Fruit fly (Drosophila melanogaster): ENCODE data around the gene tos.

The tos gene

dm6 chr2L:18694724-18695105, 12.8 kb upstream of the tos start (continued):
- no peak for TF ChIP-seq twi (tag; optimal IDR thresholded peaks at IDR 0.05)
- no peak for TF ChIP-seq CG1024 (GFP tag; IDR thresholded peaks at IDR 0.05)
- no peak; the same call in 1 of the 2 replicates for TF ChIP-seq CG17328 (GFP tag; IDR thresholded peaks at IDR 0.05)
- no peak for TF ChIP-seq CG1832 (GFP tag; optimal IDR thresholded peaks at IDR 0.05)
- TF ChIP-seq CG13894 (tag; optimal IDR thresholded peaks at IDR 0.05): no peak
- TF ChIP-seq HmgD (GFP tag; optimal IDR thresholded peaks at IDR 0.05): no peak
- no peak for TF ChIP-seq Lim3 (GFP tag; IDR thresholded peaks at IDR 0.05)
- TF ChIP-seq bowl (GFP tag; IDR thresholded peaks at IDR 0.05): no peak
- no peak for TF ChIP-seq luna (GFP tag; optimal IDR thresholded peaks at IDR 0.05)
- TF ChIP-seq tio (GFP tag; optimal IDR thresholded peaks at IDR 0.05): peak; percentile 30
- TF ChIP-seq Dp (GFP tag; optimal IDR thresholded peaks at IDR 0.05): no peak
- TF ChIP-seq Mes4 (GFP tag; optimal IDR thresholded peaks at IDR 0.05): no peak
- TF ChIP-seq kah (GFP tag; optimal IDR thresholded peaks at IDR 0.05): no peak
- no peak for TF ChIP-seq tap (tag; optimal IDR thresholded peaks at IDR 0.05)
- TF ChIP-seq fd3F (GFP tag; optimal IDR thresholded peaks at IDR 0.05): peak; percentile 3
- no peak for TF ChIP-seq corto (GFP tag; optimal IDR thresholded peaks at IDR 0.05)
- no peak for TF ChIP-seq CG10543 (GFP tag; optimal IDR thresholded peaks at IDR 0.05)
- no peak for TF ChIP-seq CG6854 (GFP tag; optimal IDR thresholded peaks at IDR 0.05)
- no peak for TF ChIP-seq maf-S (GFP tag; optimal IDR thresholded peaks at IDR 0.05)
- TF ChIP-seq tx (GFP tag; optimal IDR thresholded peaks at IDR 0.05): no peak
- peak; percentile 40 for TF ChIP-seq CG12391 (tag; optimal IDR thresholded peaks at IDR 0.05)
- no peak; the same call in 2 of the 3 replicates for TF ChIP-seq CG17361 (GFP tag; IDR thresholded peaks at IDR 0.05)
- TF ChIP-seq CG12219 (GFP tag; optimal IDR thresholded peaks at IDR 0.05): peak; percentile 10
- no peak for TF ChIP-seq CG3407 (GFP tag; optimal IDR thresholded peaks at IDR 0.05)
- no peak for TF ChIP-seq CG3163 (GFP tag; optimal IDR thresholded peaks at IDR 0.05)
- 0 out of 2 replicates have a peak, but pooled peaks have one; percentile 5 for TF ChIP-seq CG10321 (GFP tag; IDR thresholded peaks at IDR 0.05)
- TF ChIP-seq cad (GFP tag; optimal IDR thresholded peaks at IDR 0.05): no peak
- TF ChIP-seq btn (GFP tag; optimal IDR thresholded peaks at IDR 0.05): no peak
- no peak for TF ChIP-seq CG43689 (GFP tag; IDR thresholded peaks at IDR 0.05)
- TF ChIP-seq NfI (GFP tag; optimal IDR thresholded peaks at IDR 0.05): no peak
- TF ChIP-seq CG7928 (GFP tag; optimal IDR thresholded peaks at IDR 0.05): no peak
- no peak for TF ChIP-seq eyg (GFP tag; optimal IDR thresholded peaks at IDR 0.05)
- no peak for TF ChIP-seq ewg (GFP tag; optimal IDR thresholded peaks at IDR 0.05)
- no peak for TF ChIP-seq Lhr (GFP tag; optimal IDR thresholded peaks at IDR 0.05)
- no peak for TF ChIP-seq dm (GFP tag; optimal IDR thresholded peaks at IDR 0.05)
- no peak for TF ChIP-seq MTF-1 (GFP tag; optimal IDR thresholded peaks at IDR 0.05; ENCODE audit: borderline replicate concordance)
- TF ChIP-seq Stat92E (GFP tag; optimal IDR thresholded peaks at IDR 0.05): no peak
- TF ChIP-seq CG2678 (tag; optimal IDR thresholded peaks at IDR 0.05): no peak
- no peak for TF ChIP-seq Dek (tag; optimal IDR thresholded peaks at IDR 0.05)
- no peak for TF ChIP-seq Nf-YC (tag; optimal IDR thresholded peaks at IDR 0.05)
- no peak for TF ChIP-seq Hr3 (GFP tag; optimal IDR thresholded peaks at IDR 0.05)
- TF ChIP-seq Dip2 (GFP tag; IDR thresholded peaks at IDR 0.05): no peak
- TF ChIP-seq cato (GFP tag; optimal IDR thresholded peaks at IDR 0.05; ENCODE audit: borderline replicate concordance): no peak
- no peak for TF ChIP-seq pfk (GFP tag; optimal IDR thresholded peaks at IDR 0.05)
- TF ChIP-seq crp (GFP tag; optimal IDR thresholded peaks at IDR 0.05): no peak
- no peak for TF ChIP-seq CG5245 (GFP tag; optimal IDR thresholded peaks at IDR 0.05)
- TF ChIP-seq gro (GFP tag; optimal IDR thresholded peaks at IDR 0.05): no peak
- TF ChIP-seq CG42726 (GFP tag; IDR thresholded peaks at IDR 0.05; ENCODE audit: partially characterized antibody): no peak
- TF ChIP-seq CG8944 (GFP tag; optimal IDR thresholded peaks at IDR 0.05): no peak
- 0 out of 2 replicates have a peak, but pooled peaks have one; percentile 19 for TF ChIP-seq HLH3B (GFP tag; IDR thresholded peaks at IDR 0.05)
- TF ChIP-seq CG32532 (GFP tag; IDR thresholded peaks at IDR 0.05): no peak

Measured in whole organism, embryonic.